Fruit fly (Drosophila melanogaster) whole organism, adult: Measurements from ENCODE around the gene wol.

Experiments
- CG1620 ChIP-seq: fragments of 200-800 bp; sonication (Bioruptor generic); optimal IDR thresholded peaks from 2 replicates; lab custom pipeline; 2016; ENCODE audit warnings: missing biosample characterization, missing genetic modification characterization
- kay ChIP-seq: fragments of 200-800 bp; sonication (Bioruptor generic); peaks from one replicate; lab custom pipeline; 2016; ENCODE audit warnings: missing biosample characterization, missing genetic modification characterization, borderline replicate concordance
- ovo ChIP-seq: fragments of 200-800 bp; sonication (Bioruptor generic); optimal IDR thresholded peaks from 2 replicates; lab custom pipeline; 2016; ENCODE audit warnings: missing biosample characterization, missing genetic modification characterization
- tj ChIP-seq: fragments of 200-800 bp; sonication (Bioruptor generic); optimal IDR thresholded peaks from 3 replicates; lab custom pipeline; 2017; ENCODE audit warnings: missing biosample characterization, mild to moderate bottlenecking, missing genetic modification characterization, moderate library complexity

DNA sequence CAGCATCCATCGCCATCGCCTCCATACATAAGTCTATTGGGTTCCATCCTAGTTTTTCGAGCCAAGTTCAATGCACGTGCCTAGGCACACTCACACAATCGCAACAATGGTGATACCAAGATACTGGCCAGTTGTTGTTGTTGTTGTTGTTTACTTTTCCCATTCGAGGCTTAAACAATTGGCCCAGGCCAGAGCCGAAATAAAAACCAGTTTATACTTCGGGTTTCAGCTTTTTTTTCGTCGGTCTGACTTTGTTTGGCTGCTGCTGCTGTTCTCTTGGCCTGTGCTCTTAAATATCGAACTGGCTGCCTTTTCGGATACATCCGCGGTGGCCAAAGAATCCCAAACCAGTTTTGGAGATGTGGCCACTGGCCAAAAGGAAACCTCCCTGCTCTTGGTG, 22.6 kb downstream of the wol start:
- TF ChIP-seq tj (GFP tag; lab: Kevin White, UChicago): no peak
- no peak for TF ChIP-seq ovo (GFP tag; lab: Kevin White, UChicago)
- TF ChIP-seq kay: no peak
- no peak for TF ChIP-seq CG1620 (GFP tag; lab: Kevin White, UChicago)
